Fruit fly (Drosophila melanogaster) ovary, adult (tissue): Measurements from ENCODE around the gene CG15543.

Experiments used
- CG17801 ChIP-seq: fragments of 200-800 bp; optimal IDR thresholded peaks from 2 replicates; lab custom pipeline; 2019; ENCODE audit warnings: missing biosample characterization, mild to moderate bottlenecking, missing genetic modification characterization, moderate library complexity; ENCODE audit not compliant: partially characterized antibody

Gene CG15543

dm6 chr3R:30746190-30746589 lies 3.5 kb downstream of the CG15543 start, which contains the start of gene Npc2h:
Npc2h (minus strand) TSS chr3R:30746290.
- TF ChIP-seq CG17801: no peak

- TF ChIP-seq CG17801: no peak
These were observed 4.4 kb downstream of the CG15543 start for dm6 chr3R:30747039-30747438.

- TF ChIP-seq CG17801: peak; percentile 74
These were observed 8.2 kb downstream of the CG15543 start for dm6 chr3R:30750898-30751297.

- TF ChIP-seq CG17801: no peak
These were observed 12.0 kb downstream of the CG15543 start for dm6 chr3R:30754488-30755223.

dm6 chr3R:30756191-30756590 lies 13.5 kb downstream of the CG15543 start:
- TF ChIP-seq CG17801: no peak

- no peak for TF ChIP-seq CG17801
These were observed 16.3 kb downstream of the CG15543 start for dm6 chr3R:30758725-30759714.

- no peak for TF ChIP-seq CG17801
These were observed 18.5 kb downstream of the CG15543 start for dm6 chr3R:30761140-30761539.

- TF ChIP-seq CG17801: no peak
These were observed 19.6 kb downstream of the CG15543 start for dm6 chr3R:30762230-30762629.

dm6 chr3R:30764121-30764520 lies 21.4 kb downstream of the CG15543 start:
- no peak for TF ChIP-seq CG17801

- TF ChIP-seq CG17801: no peak
These were observed 22.8 kb downstream of the CG15543 start, which contains the start of gene zfh1 for dm6 chr3R:30765306-30766033. zfh1 (plus strand) TSS chr3R:30765926.

- TF ChIP-seq CG17801: no peak
These were observed 24.3 kb downstream of the CG15543 start for dm6 chr3R:30766922-30767504.

- TF ChIP-seq CG17801: no peak
These were observed 24.9 kb downstream of the CG15543 start for dm6 chr3R:30767556-30767955.

dm6 chr3R:30770069-30770633 lies 27.5 kb downstream of the CG15543 start:
- TF ChIP-seq CG17801: no peak

- no peak for TF ChIP-seq CG17801
These were observed 28.0 kb downstream of the CG15543 start for dm6 chr3R:30770709-30771108.

- no peak for TF ChIP-seq CG17801
These were observed 30.3 kb downstream of the CG15543 start for dm6 chr3R:30772779-30773546.
